Fruit fly (Drosophila melanogaster) whole organism, embryonic: ENCODE data around the gene clumsy.

Experiments
- B-H2 ChIP-seq: fragments of 200-800 bp; sonication (Bioruptor generic); optimal IDR thresholded peaks from 2 replicates; lab custom pipeline; 2018; ENCODE audit warnings: missing biosample characterization, mild to moderate bottlenecking, missing genetic modification characterization
- Bdp1 ChIP-seq: fragments of 200-800 bp; sonication (Bioruptor generic); optimal IDR thresholded peaks from 3 replicates; lab custom pipeline; 2016; ENCODE audit warnings: missing biosample characterization, missing genetic modification characterization
- Blimp-1 ChIP-seq: fragments of 200-800 bp; sonication (Bioruptor generic); optimal IDR thresholded peaks from 3 replicates; lab custom pipeline; 2018; ENCODE audit warnings: missing biosample characterization, missing genetic modification characterization, mild to moderate bottlenecking, moderate library complexity, missing genetic modification reagents
- CG10366 ChIP-seq: fragments of 200-800 bp; sonication (Bioruptor generic); IDR thresholded peaks from 2 replicates; pipeline ENCODE4 v1.3.6; 2022; ENCODE audit warnings: missing biosample characterization, missing genetic modification characterization
- CG10462 ChIP-seq: fragments of 200-800 bp; sonication (Bioruptor generic); optimal IDR thresholded peaks from 2 replicates; lab custom pipeline; 2016; ENCODE audit warnings: missing biosample characterization, missing genetic modification characterization
- CG11504 ChIP-seq: fragments of 200-800 bp; sonication (Bioruptor generic); optimal IDR thresholded peaks from 3 replicates; lab custom pipeline; 2019; ENCODE audit warnings: missing biosample characterization, mild to moderate bottlenecking, missing genetic modification characterization, moderate library complexity
- CG11696 ChIP-seq: fragments of 200-800 bp; sonication (Bioruptor generic); IDR thresholded peaks from 2 replicates; pipeline ENCODE4 v1.3.6; 2022; ENCODE audit warnings: missing biosample characterization, missing genetic modification characterization
- CG12299 ChIP-seq: fragments of 200-800 bp; sonication (Bioruptor generic); optimal IDR thresholded peaks from 2 replicates; lab custom pipeline; 2018; ENCODE audit warnings: missing biosample characterization, mild to moderate bottlenecking, missing genetic modification characterization
- CG12659 ChIP-seq: fragments of 200-800 bp; sonication (Bioruptor generic); optimal IDR thresholded peaks from 3 replicates; lab custom pipeline; 2017; ENCODE audit warnings: mild to moderate bottlenecking, missing biosample characterization, missing genetic modification reagents, missing genetic modification characterization
- CG14014 ChIP-seq: fragments of 200-800 bp; sonication (Bioruptor generic); IDR thresholded peaks from 2 replicates; pipeline ENCODE4 v1.3.6; 2022; ENCODE audit warnings: missing biosample characterization, missing genetic modification characterization
- CG17359 ChIP-seq: fragments of 200-800 bp; sonication (Bioruptor generic); optimal IDR thresholded peaks from 3 replicates; lab custom pipeline; 2018; ENCODE audit warnings: missing biosample characterization, mild to moderate bottlenecking, missing genetic modification characterization, moderate library complexity
- CG18011 ChIP-seq: fragments of 200-800 bp; sonication (Bioruptor generic); optimal IDR thresholded peaks from 2 replicates; lab custom pipeline; 2017; ENCODE audit warnings: missing biosample characterization, missing genetic modification characterization, mild to moderate bottlenecking, moderate library complexity, missing genotype
- CG34422 ChIP-seq: fragments of 200-800 bp; sonication (Bioruptor generic); IDR thresholded peaks from 3 replicates; pipeline ENCODE4 v1.3.6; 2022; ENCODE audit warnings: missing biosample characterization, missing genetic modification characterization
- CG4707 ChIP-seq: fragments of 200-800 bp; sonication (Bioruptor generic); optimal IDR thresholded peaks from 2 replicates; lab custom pipeline; 2018; ENCODE audit warnings: missing biosample characterization, mild to moderate bottlenecking, missing genetic modification characterization, moderate library complexity
- CG6272 ChIP-seq: fragments of 200-800 bp; sonication (Bioruptor generic); IDR thresholded peaks from 2 replicates; pipeline ENCODE4 v1.3.6; 2022; ENCODE audit warnings: missing biosample characterization, missing genetic modification characterization
- CG7357 ChIP-seq: fragments of 200-800 bp; sonication (Bioruptor generic); IDR thresholded peaks from 3 replicates; pipeline ENCODE4 v1.3.6; 2022; ENCODE audit warnings: missing biosample characterization, missing genetic modification characterization
- CG7786 ChIP-seq: fragments of 200-800 bp; sonication (Bioruptor generic); optimal IDR thresholded peaks from 2 replicates; lab custom pipeline; 2016; ENCODE audit warnings: missing biosample characterization, missing genetic modification characterization
- CG8388 ChIP-seq: fragments of 200-800 bp; sonication (Bioruptor generic); optimal IDR thresholded peaks from 2 replicates; lab custom pipeline; 2019; ENCODE audit warnings: missing biosample characterization, mild to moderate bottlenecking, missing genetic modification characterization, moderate library complexity
- CG8478 ChIP-seq: fragments of >200 bp; optimal IDR thresholded peaks from 2 replicates; lab custom pipeline; 2018
- CG8924 ChIP-seq: fragments of 200-800 bp; optimal IDR thresholded peaks from 3 replicates; lab custom pipeline; 2019; ENCODE audit warnings: missing biosample characterization, mild to moderate bottlenecking, missing genetic modification characterization, moderate library complexity
- CHES-1-like ChIP-seq: fragments of 200-800 bp; sonication (Bioruptor generic); optimal IDR thresholded peaks from 2 replicates; lab custom pipeline; 2016; ENCODE audit warnings: missing biosample characterization, missing genetic modification characterization
- Gsc ChIP-seq: fragments of 200-800 bp; sonication (Bioruptor generic); IDR thresholded peaks from 2 replicates; pipeline ENCODE4 v1.3.6; 2022; ENCODE audit warnings: missing biosample characterization, missing genetic modification characterization
- HLH4C ChIP-seq: fragments of 200-800 bp; sonication (Bioruptor generic); IDR thresholded peaks from 3 replicates; pipeline ENCODE4 v1.3.6; 2022; ENCODE audit warnings: missing biosample characterization, missing genetic modification characterization; ENCODE audit not compliant: partially characterized antibody
- Hr51 ChIP-seq, 2 experiments: fragments of 200-800 bp; sonication (Bioruptor generic); optimal IDR thresholded peaks; 2 replicates in 1 of 2; 3 replicates in 1 of 2; lab custom pipeline; 2016 to 2018; ENCODE audit warnings: missing biosample characterization in 2 of 2, missing genetic modification characterization in 2 of 2, mild to moderate bottlenecking in 1 of 2, moderate library complexity in 1 of 2
- Lim3 ChIP-seq: fragments of 200-800 bp; sonication (Bioruptor generic); IDR thresholded peaks from 2 replicates; pipeline ENCODE4 v1.3.6; 2022; ENCODE audit warnings: missing biosample characterization, missing genetic modification characterization
- NC2α ChIP-seq: fragments of 200-800 bp; sonication (Bioruptor generic); optimal IDR thresholded peaks from 2 replicates; lab custom pipeline; 2016; ENCODE audit warnings: missing biosample characterization, missing genetic modification characterization
- PHDP ChIP-seq: fragments of 200-800 bp; sonication (Bioruptor generic); optimal IDR thresholded peaks from 3 replicates; lab custom pipeline; 2018; ENCODE audit warnings: missing biosample characterization, mild to moderate bottlenecking, missing genetic modification characterization, moderate library complexity
- TFAM ChIP-seq: fragments of 200-800 bp; sonication (Bioruptor generic); optimal IDR thresholded peaks from 2 replicates; lab custom pipeline; 2017; ENCODE audit warnings: missing biosample characterization, missing genetic modification characterization, inconsistent platforms
- ac ChIP-seq: fragments of 200-800 bp; sonication (Bioruptor generic); optimal IDR thresholded peaks from 3 replicates; lab custom pipeline; 2017; ENCODE audit warnings: missing biosample characterization, mild to moderate bottlenecking, missing genetic modification characterization
- bsh ChIP-seq, 2 experiments: fragments of 200-800 bp; sonication (Bioruptor generic); optimal IDR thresholded peaks; 2 replicates each; lab custom pipeline; 2017 to 2018; ENCODE audit warnings: mild to moderate bottlenecking in 2 of 2, missing biosample characterization in 2 of 2, missing genetic modification characterization in 2 of 2, moderate library complexity in 1 of 2
- cg ChIP-seq: fragments of 200-800 bp; sonication (Bioruptor generic); optimal IDR thresholded peaks from 3 replicates; lab custom pipeline; 2019; ENCODE audit warnings: missing biosample characterization, mild to moderate bottlenecking, missing genetic modification characterization, moderate library complexity
- dmrt99B ChIP-seq: fragments of 200-800 bp; sonication (Bioruptor generic); optimal IDR thresholded peaks from 2 replicates; lab custom pipeline; 2018; ENCODE audit warnings: missing biosample characterization, mild to moderate bottlenecking, missing genetic modification characterization, moderate library complexity
- esg ChIP-seq: fragments of 200-800 bp; sonication (Bioruptor generic); conservative IDR thresholded peaks from 2 replicates; pipeline ENCODE4 v1.3.6; 2022; ENCODE audit warnings: missing biosample characterization, missing genetic modification characterization
- fru ChIP-seq: fragments of >200 bp; optimal IDR thresholded peaks from 2 replicates; lab custom pipeline; 2017
- gfzf ChIP-seq: fragments of 200-800 bp; sonication (Bioruptor generic); optimal IDR thresholded peaks from 2 replicates; lab custom pipeline; 2016; ENCODE audit warnings: missing biosample characterization, mild to moderate bottlenecking, missing genetic modification characterization, moderate library complexity
- grn ChIP-seq: fragments of 200-800 bp; sonication (Bioruptor generic); optimal IDR thresholded peaks from 3 replicates; lab custom pipeline; 2017; ENCODE audit warnings: missing biosample characterization, missing genetic modification characterization
- hb ChIP-seq: fragments of 200-800 bp; sonication (Bioruptor generic); IDR thresholded peaks from 3 replicates; pipeline ENCODE4 v1.3.6; 2022; ENCODE audit warnings: missing biosample characterization, missing genetic modification characterization; ENCODE audit not compliant: partially characterized antibody
- her ChIP-seq: fragments of 200-800 bp; sonication (Bioruptor generic); optimal IDR thresholded peaks from 2 replicates; lab custom pipeline; 2016; ENCODE audit warnings: missing biosample characterization, missing genetic modification characterization
- kay ChIP-seq: fragments of 200-800 bp; sonication (Bioruptor generic); optimal IDR thresholded peaks from 2 replicates; lab custom pipeline; 2016; ENCODE audit warnings: missing biosample characterization, missing genetic modification characterization
- knrl ChIP-seq: fragments of 200-800 bp; sonication (Bioruptor generic); IDR thresholded peaks from 3 replicates; pipeline ENCODE4 v1.3.6; 2022; ENCODE audit warnings: missing biosample characterization, missing genetic modification characterization; ENCODE audit not compliant: partially characterized antibody
- mld ChIP-seq: fragments of 200-800 bp; sonication (Bioruptor generic); IDR thresholded peaks from 3 replicates; pipeline ENCODE4 v1.3.6; 2022; ENCODE audit warnings: missing biosample characterization, missing genetic modification characterization; ENCODE audit not compliant: partially characterized antibody
- onecut ChIP-seq: fragments of 200-800 bp; sonication (Bioruptor generic); IDR thresholded peaks from 2 replicates; pipeline ENCODE4 v1.3.6; 2022; ENCODE audit warnings: missing biosample characterization, missing genetic modification characterization
- peb ChIP-seq: fragments of 200-800 bp; sonication (Bioruptor generic); IDR thresholded peaks from 2 replicates; pipeline ENCODE4 v1.3.6; 2022; ENCODE audit warnings: missing biosample characterization, missing genetic modification characterization
- pros ChIP-seq: fragments of 200-800 bp; sonication (Bioruptor generic); optimal IDR thresholded peaks from 3 replicates; lab custom pipeline; 2019; ENCODE audit warnings: missing biosample characterization, mild to moderate bottlenecking, missing genetic modification characterization, moderate library complexity
- shn ChIP-seq: fragments of 200-800 bp; sonication (Bioruptor generic); optimal IDR thresholded peaks from 3 replicates; lab custom pipeline; 2016; ENCODE audit warnings: missing biosample characterization, missing genetic modification characterization
- slou ChIP-seq: fragments of 200-800 bp; sonication (Bioruptor generic); optimal IDR thresholded peaks from 3 replicates; lab custom pipeline; 2016; ENCODE audit warnings: missing biosample characterization, missing genetic modification characterization
- slp2 ChIP-seq: fragments of 200-800 bp; sonication (Bioruptor generic); optimal IDR thresholded peaks from 2 replicates; lab custom pipeline; 2016; ENCODE audit warnings: missing biosample characterization, missing genetic modification characterization
- sna ChIP-seq: fragments of 200-800 bp; sonication (Bioruptor generic); IDR thresholded peaks from 2 replicates; pipeline ENCODE4 v1.3.6; 2022; ENCODE audit warnings: missing biosample characterization, missing genetic modification characterization; ENCODE audit not compliant: partially characterized antibody
- stwl ChIP-seq: fragments of 200-800 bp; sonication (Bioruptor generic); optimal IDR thresholded peaks from 3 replicates; lab custom pipeline; 2018; ENCODE audit warnings: missing biosample characterization, mild to moderate bottlenecking, missing genetic modification characterization, moderate library complexity
- sug ChIP-seq: fragments of 200-800 bp; optimal IDR thresholded peaks from 2 replicates; lab custom pipeline; 2019; ENCODE audit warnings: missing biosample characterization, mild to moderate bottlenecking, missing genetic modification characterization, moderate library complexity
- zf30C ChIP-seq: fragments of 200-800 bp; sonication (Bioruptor generic); optimal IDR thresholded peaks from 3 replicates; lab custom pipeline; 2018; ENCODE audit warnings: missing biosample characterization, mild to moderate bottlenecking, missing genetic modification characterization

clumsy gene

DNA sequence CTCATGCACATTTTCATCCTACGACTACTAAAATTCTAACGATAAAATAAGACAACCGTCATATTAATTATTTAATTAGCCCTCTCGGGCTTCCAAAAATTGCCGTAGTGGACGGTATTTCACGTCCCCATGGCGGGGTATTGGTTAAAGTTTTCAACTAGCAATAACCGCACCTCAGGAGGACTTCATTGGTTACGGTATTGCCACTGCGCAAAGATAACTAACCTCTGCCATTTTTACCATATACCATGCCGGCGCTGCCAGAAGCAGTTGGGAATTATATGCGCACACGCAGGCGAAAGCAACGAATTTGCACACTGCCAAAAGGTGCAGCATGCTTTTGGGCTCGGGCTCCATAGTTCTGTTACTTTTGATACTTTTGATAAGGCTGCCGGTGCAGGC is 8.7 kb downstream of the clumsy start (continued):
- no peak for TF ChIP-seq CG12659 (GFP tag; lab: Kevin White, UChicago)
- TF ChIP-seq CG14014 (GFP tag; lab: Robert Waterston, UW) = 0 out of 2 replicates have a peak, but pooled peaks have one; percentile 17
- TF ChIP-seq CG11504 = no peak
- no peak for TF ChIP-seq CG8388 (GFP tag; lab: Kevin White, UChicago)
- peak; percentile 0 for TF ChIP-seq ac (GFP tag; lab: Kevin White, UChicago)
- no peak for TF ChIP-seq Bdp1 (GFP tag; lab: Kevin White, UChicago)
- TF ChIP-seq CHES-1-like = peak; percentile 40
- TF ChIP-seq CG10462 (GFP tag; lab: Kevin White, UChicago) = no peak
- TF ChIP-seq slp2 (GFP tag; lab: Kevin White, UChicago) = no peak
- peak in 1 of 2 experiments; percentile 65 for TF ChIP-seq Hr51 (GFP tag; optimal IDR thresholded peaks at IDR 0.05; lab: Kevin White, UChicago)
- TF ChIP-seq CG11696 (GFP tag; lab: Robert Waterston, UW) = no peak
- TF ChIP-seq CG10366 = no peak
- no peak for TF ChIP-seq sna (GFP tag; lab: Robert Waterston, UW)
- TF ChIP-seq stwl (tag; lab: Kevin White, UChicago) = no peak
- no peak for TF ChIP-seq gfzf (GFP tag; lab: Kevin White, UChicago)
- no peak for TF ChIP-seq zf30C (GFP tag; lab: Kevin White, UChicago)
- peak; percentile 29; the same call in 1 of the 3 replicates for TF ChIP-seq HLH4C (GFP tag; lab: Robert Waterston, UW)
- peak; percentile 87 for TF ChIP-seq pros (GFP tag; lab: Kevin White, UChicago)
- TF ChIP-seq fru = no peak
- no peak for TF ChIP-seq bsh (GFP tag; optimal IDR thresholded peaks at IDR 0.05; lab: Kevin White, UChicago)
- no peak for TF ChIP-seq shn (GFP tag; lab: Kevin White, UChicago)
- no peak for TF ChIP-seq esg
- TF ChIP-seq slou (GFP tag; lab: Kevin White, UChicago) = no peak
- TF ChIP-seq dmrt99B = no peak
- TF ChIP-seq PHDP (tag; lab: Kevin White, UChicago) = no peak
- TF ChIP-seq peb (GFP tag; lab: Robert Waterston, UW) = 0 out of 2 replicates have a peak, but pooled peaks have one; percentile 7
- peak; percentile 53 for TF ChIP-seq CG17359 (tag; lab: Kevin White, UChicago)
- no peak for TF ChIP-seq hb (GFP tag; lab: Robert Waterston, UW)
- TF ChIP-seq CG18011 (GFP tag; lab: Kevin White, UChicago) = no peak
- no peak for TF ChIP-seq TFAM
- TF ChIP-seq onecut (GFP tag; lab: Robert Waterston, UW) = peak; percentile 47
- TF ChIP-seq kay = no peak
- peak; percentile 23 for TF ChIP-seq NC2α (GFP tag; lab: Kevin White, UChicago)
- TF ChIP-seq CG4707 = no peak
- TF ChIP-seq knrl (GFP tag; lab: Robert Waterston, UW) = peak; percentile 65; the same call in 2 of the 3 replicates
- no peak for TF ChIP-seq cg (GFP tag; lab: Kevin White, UChicago)
- TF ChIP-seq Blimp-1 (GFP tag; lab: Kevin White, UChicago) = no peak
- TF ChIP-seq CG12299 (tag; lab: Kevin White, UChicago) = no peak
- TF ChIP-seq CG34422 = no peak
- TF ChIP-seq Gsc (GFP tag; lab: Robert Waterston, UW) = no peak
- peak; percentile 66; the same call in 2 of the 3 replicates for TF ChIP-seq mld (GFP tag; lab: Robert Waterston, UW)
- no peak for TF ChIP-seq grn (GFP tag; lab: Kevin White, UChicago)
- TF ChIP-seq CG8924 (tag; lab: Kevin White, UChicago) = peak; percentile 39
- no peak for TF ChIP-seq Lim3 (GFP tag; lab: Robert Waterston, UW)
- TF ChIP-seq B-H2 (GFP tag; lab: Kevin White, UChicago) = peak; percentile 22
- peak; percentile 42; the same call in 1 of the 2 replicates for TF ChIP-seq CG6272 (GFP tag; lab: Robert Waterston, UW)
- peak; percentile 34 for TF ChIP-seq CG7786
- TF ChIP-seq her = peak; percentile 49
- TF ChIP-seq CG7357 (GFP tag; lab: Robert Waterston, UW) = no peak
- peak; percentile 64 for TF ChIP-seq sug (tag; lab: Kevin White, UChicago)
- no peak for TF ChIP-seq CG8478 (lab: Kevin White, UChicago)
